Worm (Caenorhabditis elegans): ENCODE measurements around the gene gcy-23.

DNA sequence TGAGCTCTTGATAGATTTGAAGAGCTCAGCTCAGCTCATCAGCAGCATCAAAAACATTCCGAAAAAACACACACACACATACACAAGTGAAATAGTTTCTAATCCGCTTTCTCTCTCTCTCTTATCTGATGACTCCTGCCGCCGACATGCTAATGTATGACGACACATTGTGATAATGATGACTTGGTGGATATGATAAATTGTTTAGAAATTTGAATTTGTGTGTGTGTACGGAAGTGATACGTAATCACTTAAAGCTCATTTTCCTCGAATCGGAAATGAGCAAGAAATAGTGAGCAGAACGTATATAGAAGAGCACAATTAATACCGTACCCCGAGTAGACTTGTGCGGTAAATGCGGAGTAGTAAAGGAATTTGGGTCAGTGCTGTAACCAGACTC is 42.3 kb downstream of the gcy-23 start:
- TF ChIP-seq lag-1 (GFP tag; IDR thresholded peaks at IDR 0.05) (no peak), pbrm-1 (GFP tag; IDR thresholded peaks at IDR 0.05) (no peak), unc-130 (GFP tag; optimal IDR thresholded peaks at IDR 0.05) (no peak), dpl-1 (GFP tag; optimal IDR thresholded peaks at IDR 0.05) (no peak), ztf-6 (GFP tag; IDR thresholded peaks at IDR 0.05) (no peak), pha-4 (tag; optimal IDR thresholded peaks at IDR 0.05) (no peak), F57C9.4 (tag; optimal IDR thresholded peaks at IDR 0.05) (no peak)

All from whole organism, young adult.